Fruit fly (Drosophila melanogaster) whole organism, embryonic: Measurements from ENCODE around the gene CG5445.
A peak's percentile ranks its signal among the peaks of the same experiment; 100 is the strongest.

ENCODE experiments used
- Asciz ChIP-seq: fragments of 200-800 bp; sonication (Bioruptor generic); optimal IDR thresholded peaks from 2 replicates; lab custom pipeline; 2017; ENCODE audit warnings: missing biosample characterization, mild to moderate bottlenecking, missing genetic modification characterization, missing genetic modification reagents
- C15 ChIP-seq: fragments of 200-800 bp; sonication (Bioruptor generic); IDR thresholded peaks from 3 replicates; pipeline ENCODE4 v1.3.6; 2022; ENCODE audit warnings: missing biosample characterization, missing genetic modification characterization
- CG10209 ChIP-seq: fragments of 200-800 bp; sonication (Bioruptor generic); optimal IDR thresholded peaks from 3 replicates; lab custom pipeline; 2017; ENCODE audit warnings: missing biosample characterization, mild to moderate bottlenecking, missing genetic modification characterization, missing genetic modification reagents
- CG11093 ChIP-seq: fragments of 200-800 bp; sonication (Bioruptor generic); IDR thresholded peaks from 3 replicates; pipeline ENCODE4 v1.3.6; 2022; ENCODE audit warnings: missing biosample characterization, missing genetic modification characterization
- CG12071 ChIP-seq: fragments of 200-800 bp; sonication (Bioruptor generic); optimal IDR thresholded peaks from 3 replicates; lab custom pipeline; 2018; ENCODE audit warnings: missing biosample characterization, mild to moderate bottlenecking, missing genetic modification characterization
- CG13296 ChIP-seq: fragments of 200-800 bp; sonication (Bioruptor generic); optimal IDR thresholded peaks from 3 replicates; lab custom pipeline; 2018; ENCODE audit warnings: missing biosample characterization, mild to moderate bottlenecking, missing genetic modification characterization
- CG13894 ChIP-seq: fragments of 200-800 bp; sonication (Bioruptor generic); optimal IDR thresholded peaks from 3 replicates; lab custom pipeline; 2018; ENCODE audit warnings: missing biosample characterization, mild to moderate bottlenecking, missing genetic modification characterization, moderate library complexity
- CG14965 ChIP-seq: fragments of 200-800 bp; sonication (Bioruptor generic); optimal IDR thresholded peaks from 2 replicates; lab custom pipeline; 2016; ENCODE audit warnings: missing biosample characterization, missing genetic modification characterization, borderline replicate concordance
- CG16779 ChIP-seq: fragments of 200-800 bp; sonication (Bioruptor generic); IDR thresholded peaks from 2 replicates; pipeline ENCODE4 v1.3.6; 2022; ENCODE audit warnings: missing biosample characterization, missing genetic modification characterization
- CG16863 ChIP-seq: fragments of 200-800 bp; sonication (Bioruptor generic); optimal IDR thresholded peaks from 3 replicates; lab custom pipeline; 2016; ENCODE audit warnings: missing biosample characterization, missing genetic modification characterization
- CG18262 ChIP-seq: fragments of 200-800 bp; optimal IDR thresholded peaks from 3 replicates; lab custom pipeline; 2019; ENCODE audit warnings: missing biosample characterization, mild to moderate bottlenecking, missing genetic modification characterization, moderate library complexity
- CG18764 ChIP-seq: fragments of 200-800 bp; sonication (Bioruptor generic); optimal IDR thresholded peaks from 3 replicates; lab custom pipeline; 2016; ENCODE audit warnings: missing biosample characterization, missing genetic modification characterization
- CG2202 ChIP-seq: fragments of 200-800 bp; sonication (Bioruptor generic); optimal IDR thresholded peaks from 2 replicates; lab custom pipeline; 2018; ENCODE audit warnings: missing biosample characterization, mild to moderate bottlenecking, missing genetic modification characterization
- CG2678 ChIP-seq: fragments of 200-800 bp; sonication (Bioruptor generic); optimal IDR thresholded peaks from 3 replicates; lab custom pipeline; 2019; ENCODE audit warnings: missing biosample characterization, mild to moderate bottlenecking, missing genetic modification characterization, moderate library complexity
- CG31388 ChIP-seq: fragments of 200-800 bp; sonication (Bioruptor generic); optimal IDR thresholded peaks from 2 replicates; lab custom pipeline; 2016; ENCODE audit warnings: missing biosample characterization, missing genetic modification characterization
- CG34376 ChIP-seq: fragments of 200-800 bp; sonication (Bioruptor generic); optimal IDR thresholded peaks from 2 replicates; lab custom pipeline; 2018; ENCODE audit warnings: missing biosample characterization, mild to moderate bottlenecking, missing genetic modification characterization
- CG7357 ChIP-seq: fragments of 200-800 bp; sonication (Bioruptor generic); IDR thresholded peaks from 3 replicates; pipeline ENCODE4 v1.3.6; 2022; ENCODE audit warnings: missing biosample characterization, missing genetic modification characterization
- CG7987 ChIP-seq: fragments of 200-800 bp; sonication (Bioruptor generic); optimal IDR thresholded peaks from 2 replicates; lab custom pipeline; 2018; ENCODE audit warnings: missing biosample characterization, mild to moderate bottlenecking, missing genetic modification characterization, moderate library complexity
- Camta ChIP-seq: fragments of 200-800 bp; sonication (Bioruptor generic); optimal IDR thresholded peaks from 2 replicates; lab custom pipeline; 2016; ENCODE audit warnings: missing biosample characterization, missing genetic modification characterization
- Hsf ChIP-seq: fragments of 200-800 bp; sonication (Bioruptor generic); optimal IDR thresholded peaks from 3 replicates; lab custom pipeline; 2016; ENCODE audit warnings: missing biosample characterization, missing genetic modification characterization
- Kr ChIP-seq: fragments of 200-800 bp; sonication (Bioruptor generic); optimal IDR thresholded peaks from 2 replicates; lab custom pipeline; 2017; ENCODE audit warnings: missing biosample characterization, mild to moderate bottlenecking, missing genetic modification characterization
- Ssrp ChIP-seq: fragments of 200-800 bp; sonication (Bioruptor generic); optimal IDR thresholded peaks from 2 replicates; lab custom pipeline; 2018; ENCODE audit warnings: missing biosample characterization, mild to moderate bottlenecking, missing genetic modification characterization, moderate library complexity
- abd-A ChIP-seq: fragments of 200-800 bp; sonication (Bioruptor generic); optimal IDR thresholded peaks from 3 replicates; lab custom pipeline; 2019; ENCODE audit warnings: missing biosample characterization, mild to moderate bottlenecking, missing genetic modification characterization, moderate library complexity
- br ChIP-seq: fragments of >200 bp; optimal IDR thresholded peaks from 2 replicates; lab custom pipeline; 2017
- cas ChIP-seq: fragments of 200-800 bp; sonication (Bioruptor generic); IDR thresholded peaks from 2 replicates; pipeline ENCODE4 v1.3.6; 2022; ENCODE audit warnings: missing biosample characterization, missing genetic modification characterization
- crp ChIP-seq, 2 experiments: fragments of 200-800 bp; sonication (Bioruptor generic); optimal IDR thresholded peaks; 2 replicates in 1 of 2; 3 replicates in 1 of 2; lab custom pipeline; 2017; ENCODE audit warnings: missing biosample characterization in 2 of 2, missing genetic modification characterization in 2 of 2, mild to moderate bottlenecking in 1 of 2, moderate library complexity in 1 of 2
- cwo ChIP-seq: fragments of 200-800 bp; sonication (Bioruptor generic); optimal IDR thresholded peaks from 3 replicates; lab custom pipeline; 2017; ENCODE audit warnings: missing biosample characterization, missing genetic modification characterization, mild to moderate bottlenecking, moderate library complexity, missing genetic modification reagents
- eve ChIP-seq, 2 experiments: fragments of >200 bp; optimal IDR thresholded peaks; 2 replicates each; lab custom pipeline; 2017; ENCODE audit warnings: missing biosample characterization in 2 of 2, missing genetic modification characterization in 2 of 2
- exex ChIP-seq: fragments of 200-800 bp; sonication (Bioruptor generic); optimal IDR thresholded peaks from 4 replicates; lab custom pipeline; 2018; ENCODE audit warnings: missing biosample characterization, mild to moderate bottlenecking, missing genetic modification characterization, moderate library complexity
- gem ChIP-seq: fragments of 200-800 bp; sonication (Bioruptor generic); optimal IDR thresholded peaks from 2 replicates; lab custom pipeline; 2019; ENCODE audit warnings: missing biosample characterization, mild to moderate bottlenecking, missing genetic modification characterization, moderate library complexity
- grn ChIP-seq: fragments of 200-800 bp; sonication (Bioruptor generic); optimal IDR thresholded peaks from 3 replicates; lab custom pipeline; 2017; ENCODE audit warnings: missing biosample characterization, missing genetic modification characterization
- ind ChIP-seq: fragments of 200-800 bp; sonication (Bioruptor generic); optimal IDR thresholded peaks from 3 replicates; lab custom pipeline; 2016; ENCODE audit warnings: missing biosample characterization, missing genetic modification characterization
- lab ChIP-seq: fragments of 200-800 bp; sonication (Bioruptor generic); optimal IDR thresholded peaks from 3 replicates; lab custom pipeline; 2017; ENCODE audit warnings: missing biosample characterization, missing genetic modification characterization, mild to moderate bottlenecking, moderate library complexity, missing genetic modification reagents
- mirr ChIP-seq: fragments of 200-800 bp; sonication (Bioruptor generic); optimal IDR thresholded peaks from 3 replicates; lab custom pipeline; 2018; ENCODE audit warnings: missing biosample characterization, mild to moderate bottlenecking, missing genetic modification characterization
- nerfin-2 ChIP-seq: fragments of 200-800 bp; sonication (Bioruptor generic); IDR thresholded peaks from 2 replicates; pipeline ENCODE4 v1.3.6; 2022; ENCODE audit warnings: missing biosample characterization, missing genetic modification characterization; ENCODE audit not compliant: partially characterized antibody
- odd ChIP-seq: fragments of 200-800 bp; sonication (Bioruptor generic); optimal IDR thresholded peaks from 2 replicates; lab custom pipeline; 2017; ENCODE audit warnings: missing biosample characterization, mild to moderate bottlenecking, missing genetic modification characterization
- org-1 ChIP-seq: fragments of 200-800 bp; sonication (Bioruptor generic); optimal IDR thresholded peaks from 2 replicates; lab custom pipeline; 2017; ENCODE audit warnings: missing biosample characterization, missing genetic modification characterization
- run ChIP-seq: fragments of 200-800 bp; sonication (Bioruptor generic); optimal IDR thresholded peaks from 3 replicates; lab custom pipeline; 2018; ENCODE audit warnings: missing biosample characterization, mild to moderate bottlenecking, missing genetic modification characterization
- sd ChIP-seq: fragments of 200-800 bp; sonication (Bioruptor generic); optimal IDR thresholded peaks from 3 replicates; lab custom pipeline; 2018; ENCODE audit warnings: missing biosample characterization, mild to moderate bottlenecking, missing genetic modification characterization, moderate library complexity
- slp2 ChIP-seq: fragments of 200-800 bp; sonication (Bioruptor generic); optimal IDR thresholded peaks from 2 replicates; lab custom pipeline; 2016; ENCODE audit warnings: missing biosample characterization, missing genetic modification characterization
- sug ChIP-seq: fragments of 200-800 bp; optimal IDR thresholded peaks from 2 replicates; lab custom pipeline; 2019; ENCODE audit warnings: missing biosample characterization, mild to moderate bottlenecking, missing genetic modification characterization, moderate library complexity

Gene CG5445

DNA sequence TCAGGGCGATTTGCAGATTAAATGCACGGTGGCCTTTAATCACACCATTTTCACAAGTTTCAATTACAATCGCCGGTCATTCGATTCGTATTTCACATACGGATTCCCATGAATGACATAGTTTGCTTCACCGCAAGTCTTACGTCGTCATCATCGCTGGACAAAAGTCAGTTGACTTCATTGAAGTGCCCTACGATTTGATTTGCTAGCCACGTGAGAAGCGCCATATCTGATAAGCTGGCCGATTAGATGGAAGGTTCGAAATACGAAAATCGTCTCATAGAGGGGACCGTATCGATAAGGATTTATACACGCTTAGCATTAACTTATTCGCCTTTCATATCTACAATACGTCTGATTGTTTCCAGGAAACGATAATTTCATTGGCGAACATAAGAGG is 2.8 kb downstream of the CG5445 start (continued):
- no peak for TF ChIP-seq org-1 (GFP tag; lab: Kevin White, UChicago)
- no peak for TF ChIP-seq lab (GFP tag; lab: Kevin White, UChicago)
- peak; percentile 70 for TF ChIP-seq CG7987 (GFP tag; lab: Kevin White, UChicago)
- TF ChIP-seq CG16863 = no peak

DNA sequence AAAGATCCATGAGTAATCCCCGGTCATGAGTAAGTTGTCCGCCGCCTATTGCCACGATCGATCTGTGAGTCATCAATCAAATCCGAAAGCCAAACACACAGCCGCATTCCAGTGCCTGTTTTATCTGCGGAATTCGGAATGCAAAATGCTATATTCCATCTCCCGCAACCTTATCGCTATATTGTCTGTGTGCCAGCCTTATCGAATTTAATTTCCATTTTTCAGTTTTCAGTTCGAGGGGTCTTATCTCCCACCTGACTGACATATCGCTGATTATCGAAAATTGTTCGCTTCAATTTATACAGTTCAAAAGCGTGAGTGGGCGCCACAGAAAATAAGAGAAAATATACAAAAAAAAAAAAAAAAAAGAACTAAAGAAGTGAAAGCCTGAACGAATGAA is 6.9 kb downstream of the CG5445 start:
- TF ChIP-seq Asciz (GFP tag; lab: Kevin White, UChicago) (no peak), slp2 (no peak), grn (GFP tag; lab: Kevin White, UChicago) (peak; percentile 79), nerfin-2 (no peak), cwo (GFP tag; lab: Kevin White, UChicago) (peak; percentile 24), crp (GFP tag; optimal IDR thresholded peaks at IDR 0.05; lab: Kevin White, UChicago) (no peak), eve (GFP tag; optimal IDR thresholded peaks at IDR 0.05; lab: Kevin White, UChicago) (no peak), CG13296 (GFP tag; lab: Kevin White, UChicago) (no peak), abd-A (no peak), C15 (no peak), gem (tag; lab: Kevin White, UChicago) (no peak), CG11093 (GFP tag; lab: Robert Waterston, UW) (no peak), CG31388 (GFP tag; lab: Kevin White, UChicago) (no peak), br (lab: Kevin White, UChicago) (no peak), CG12071 (GFP tag; lab: Kevin White, UChicago) (no peak), CG18764 (GFP tag; lab: Kevin White, UChicago) (no peak), CG10209 (GFP tag; lab: Kevin White, UChicago) (no peak), exex (tag; lab: Kevin White, UChicago) (peak; percentile 72), ind (GFP tag; lab: Kevin White, UChicago) (no peak), CG34376 (no peak), Hsf (GFP tag; lab: Kevin White, UChicago) (no peak), lab (GFP tag; lab: Kevin White, UChicago) (peak; percentile 18), CG7357 (GFP tag; lab: Robert Waterston, UW) (no peak), CG2202 (tag; lab: Kevin White, UChicago) (no peak), CG16779 (GFP tag; lab: Robert Waterston, UW) (no peak), cas (no peak), mirr (GFP tag; lab: Kevin White, UChicago) (peak; percentile 61), CG18262 (tag; lab: Kevin White, UChicago) (no peak), sug (peak; percentile 28), sd (tag; lab: Kevin White, UChicago) (peak; percentile 87), Kr (GFP tag; lab: Kevin White, UChicago) (no peak), CG14965 (GFP tag; lab: Kevin White, UChicago) (no peak), CG2678 (tag; lab: Kevin White, UChicago) (no peak), odd (GFP tag; lab: Kevin White, UChicago) (no peak), CG13894 (no peak), Camta (GFP tag; lab: Kevin White, UChicago) (no peak), Ssrp (tag; lab: Kevin White, UChicago) (no peak), run (tag; lab: Kevin White, UChicago) (no peak)
